Worm (Caenorhabditis elegans) whole organism, L1 larva: Measurements from ENCODE around the gene elpc-4.

Experiments
- C04F5.9 ChIP-seq: sonication (generic microtip); optimal IDR thresholded peaks from 2 replicates; lab custom pipeline; 2016; ENCODE audit warnings: missing genetic modification characterization, missing compliant biosample characterization
- C16A3.4 ChIP-seq: fragments of 150-350 bp; optimal IDR thresholded peaks from 2 replicates; lab custom pipeline; 2014; ENCODE audit warnings: missing biosample characterization, missing genetic modification characterization
- C34B4.2 ChIP-seq: sonication (generic microtip); optimal IDR thresholded peaks from 2 replicates; lab custom pipeline; 2017; ENCODE audit warnings: mild to moderate bottlenecking, missing genetic modification characterization, missing compliant biosample characterization
- Y116A8C.19 ChIP-seq: sonication (generic microtip); optimal IDR thresholded peaks from 2 replicates; lab custom pipeline; 2016; ENCODE audit warnings: missing compliant biosample characterization, missing genetic modification characterization, borderline replicate concordance
- aha-1 ChIP-seq: fragments of 150-350 bp; optimal IDR thresholded peaks from 2 replicates; lab custom pipeline; 2014; ENCODE audit warnings: missing biosample characterization, missing genetic modification characterization
- ama-1 ChIP-seq: fragments of 150-350 bp; optimal IDR thresholded peaks from 2 replicates; lab custom pipeline; 2014
- blmp-1 ChIP-seq: fragments of 150-350 bp; optimal IDR thresholded peaks from 2 replicates; lab custom pipeline; 2014; ENCODE audit warnings: missing biosample characterization, missing genetic modification characterization
- ceh-82 ChIP-seq, 3 experiments: fragments of 150-350 bp in 1 of 3; sonication (generic microtip) in 2 of 3; optimal IDR thresholded peaks; 2 replicates each; lab custom pipeline; 2014 to 2017; ENCODE audit warnings: missing biosample characterization in 3 of 3, missing genetic modification characterization in 3 of 3
- ceh-90 ChIP-seq: sonication (generic microtip); optimal IDR thresholded peaks from 2 replicates; lab custom pipeline; 2016; ENCODE audit warnings: missing genetic modification characterization, missing compliant biosample characterization
- ces-1 ChIP-seq: fragments of 150-350 bp; optimal IDR thresholded peaks from 2 replicates; lab custom pipeline; 2014; ENCODE audit warnings: missing biosample characterization, missing genetic modification reagents, missing genetic modification characterization
- dpl-1 ChIP-seq, 3 experiments: fragments of 150-350 bp in 2 of 3; sonication (generic microtip) in 1 of 3; optimal IDR thresholded peaks; 2 replicates each; lab custom pipeline; 2014 to 2017; ENCODE audit warnings: missing biosample characterization in 3 of 3, missing genetic modification characterization in 3 of 3, missing genetic modification reagents in 3 of 3
- dsc-1 ChIP-seq: sonication (generic microtip); optimal IDR thresholded peaks from 2 replicates; lab custom pipeline; 2016; ENCODE audit warnings: mild to moderate bottlenecking, missing genetic modification characterization, missing compliant biosample characterization
- efl-1 ChIP-seq, 4 experiments: fragments of 150-350 bp; optimal IDR thresholded peaks in 3 of 4; peaks in 1 of 4; 1 replicate in 1 of 4; 2 replicates in 3 of 4; lab custom pipeline; 2014; ENCODE audit warnings: missing biosample characterization in 2 of 4, missing genetic modification characterization in 2 of 4, missing genetic modification reagents in 2 of 4
- efl-3 ChIP-seq: fragments of 200-800 bp; sonication (Bioruptor generic); optimal IDR thresholded peaks from 2 replicates; lab custom pipeline; 2018; ENCODE audit warnings: mild to moderate bottlenecking, missing genetic modification characterization, missing compliant biosample characterization
- egl-13 ChIP-seq: sonication (generic microtip); optimal IDR thresholded peaks from 2 replicates; lab custom pipeline; 2016; ENCODE audit warnings: missing genotype, missing genetic modification reagents, missing genetic modification characterization, missing compliant biosample characterization
- elt-3 ChIP-seq, 6 experiments: fragments of 150-350 bp in 1 of 6; sonication (generic microtip); optimal IDR thresholded peaks; 2 replicates each; lab custom pipeline; 2017 to 2018; ENCODE audit warnings: missing biosample characterization in 6 of 6, missing genetic modification characterization in 6 of 6, inconsistent platforms in 1 of 6
- ets-5 ChIP-seq: fragments of 200-800 bp; sonication (Bioruptor generic); IDR thresholded peaks from 2 replicates; pipeline ENCODE4 v1.3.6; 2022; ENCODE audit warnings: missing genetic modification characterization, missing compliant biosample characterization
- fkh-8 ChIP-seq: sonication (generic microtip); optimal IDR thresholded peaks from 2 replicates; lab custom pipeline; 2016; ENCODE audit warnings: mild to moderate bottlenecking, missing genetic modification characterization, missing compliant biosample characterization
- grh-1 ChIP-seq: fragments of 200-800 bp; sonication (Bioruptor generic); IDR thresholded peaks from 2 replicates; pipeline ENCODE4 v1.3.6; 2022; ENCODE audit warnings: missing genetic modification reagents, missing genetic modification characterization, missing compliant biosample characterization
- hlh-4 ChIP-seq: sonication (generic microtip); optimal IDR thresholded peaks from 2 replicates; lab custom pipeline; 2016; ENCODE audit warnings: mild to moderate bottlenecking, missing genetic modification characterization, missing compliant biosample characterization
- irx-1 ChIP-seq: sonication (generic microtip); optimal IDR thresholded peaks from 2 replicates; lab custom pipeline; 2016; ENCODE audit warnings: missing genetic modification characterization, missing compliant biosample characterization
- isw-1 ChIP-seq: fragments of 200-800 bp; sonication (Bioruptor generic); IDR thresholded peaks from 2 replicates; pipeline ENCODE4 v1.3.6; 2022; ENCODE audit warnings: missing genetic modification characterization, missing compliant biosample characterization
- lin-13 ChIP-seq: fragments of 150-350 bp; optimal IDR thresholded peaks from 2 replicates; lab custom pipeline; 2014; ENCODE audit warnings: missing biosample characterization, missing genetic modification reagents, missing genetic modification characterization
- lin-14 ChIP-seq: fragments of 200-800 bp; sonication (Bioruptor generic); optimal IDR thresholded peaks from 2 replicates; lab custom pipeline; 2018; ENCODE audit warnings: mild to moderate bottlenecking, missing genetic modification characterization, moderate library complexity, missing compliant biosample characterization
- lin-35 ChIP-seq, 2 experiments: fragments of 150-350 bp; optimal IDR thresholded peaks; 2 replicates each; lab custom pipeline; 2014; ENCODE audit warnings: missing biosample characterization in 2 of 2, missing genetic modification characterization in 2 of 2, missing genetic modification reagents in 2 of 2
- lir-3 ChIP-seq: sonication (generic microtip); optimal IDR thresholded peaks from 2 replicates; lab custom pipeline; 2016; ENCODE audit warnings: mild to moderate bottlenecking, missing genetic modification characterization, moderate library complexity, missing compliant biosample characterization; ENCODE audit not compliant: poor library complexity
- lsy-2 ChIP-seq, 2 experiments: fragments of 150-350 bp; optimal IDR thresholded peaks; 2 replicates each; lab custom pipeline; 2014; ENCODE audit warnings: missing biosample characterization in 2 of 2, missing genetic modification characterization in 2 of 2
- mab-9 ChIP-seq: fragments of 200-800 bp; sonication (Bioruptor generic); IDR thresholded peaks from 2 replicates; pipeline ENCODE4 v1.3.6; 2022; ENCODE audit warnings: missing genetic modification reagents, missing genetic modification characterization, missing compliant biosample characterization
- mep-1 ChIP-seq: fragments of 150-350 bp; optimal IDR thresholded peaks from 2 replicates; lab custom pipeline; 2014; ENCODE audit warnings: missing biosample characterization, missing genetic modification characterization
- nhr-12 ChIP-seq: sonication (generic microtip); optimal IDR thresholded peaks from 2 replicates; lab custom pipeline; 2017; ENCODE audit warnings: missing biosample characterization, missing genetic modification characterization
- nhr-19 ChIP-seq: fragments of 200-800 bp; sonication (Bioruptor generic); conservative IDR thresholded peaks from 2 replicates; pipeline ENCODE4 v1.3.6; 2022; ENCODE audit warnings: missing genetic modification characterization, missing compliant biosample characterization
- nhr-20 ChIP-seq: sonication (generic microtip); optimal IDR thresholded peaks from 2 replicates; lab custom pipeline; 2016; ENCODE audit warnings: mild to moderate bottlenecking, missing genetic modification characterization, missing compliant biosample characterization
- nhr-47 ChIP-seq: sonication (generic microtip); optimal IDR thresholded peaks from 2 replicates; lab custom pipeline; 2016; ENCODE audit warnings: mild to moderate bottlenecking, missing genetic modification characterization, moderate library complexity, missing compliant biosample characterization
- nhr-71 ChIP-seq: sonication (generic microtip); optimal IDR thresholded peaks from 2 replicates; lab custom pipeline; 2016; ENCODE audit warnings: mild to moderate bottlenecking, missing genetic modification characterization, moderate library complexity, missing compliant biosample characterization
- nhr-90 ChIP-seq: sonication (generic microtip); optimal IDR thresholded peaks from 2 replicates; lab custom pipeline; 2016; ENCODE audit warnings: mild to moderate bottlenecking, missing genetic modification characterization, missing compliant biosample characterization; ENCODE audit not compliant: poor library complexity
- rnt-1 ChIP-seq: sonication (generic microtip); optimal IDR thresholded peaks from 2 replicates; lab custom pipeline; 2016; ENCODE audit warnings: mild to moderate bottlenecking, missing genetic modification characterization, moderate library complexity, missing compliant biosample characterization
- skn-1 ChIP-seq: fragments of 150-350 bp; optimal IDR thresholded peaks from 2 replicates; lab custom pipeline; 2014; ENCODE audit warnings: missing biosample characterization, missing genetic modification characterization
- snu-23 ChIP-seq: sonication (generic microtip); optimal IDR thresholded peaks from 2 replicates; lab custom pipeline; 2016; ENCODE audit warnings: missing genetic modification characterization, missing compliant biosample characterization
- sptf-1 ChIP-seq: fragments of 150-350 bp; optimal IDR thresholded peaks from 2 replicates; lab custom pipeline; 2014; ENCODE audit warnings: missing biosample characterization, missing genetic modification characterization
- swsn-7 ChIP-seq: sonication (generic microtip); optimal IDR thresholded peaks from 2 replicates; lab custom pipeline; 2016; ENCODE audit warnings: missing genetic modification characterization, missing compliant biosample characterization
- tbx-2 ChIP-seq: sonication (generic microtip); optimal IDR thresholded peaks from 2 replicates; lab custom pipeline; 2016; ENCODE audit warnings: missing genetic modification characterization, missing compliant biosample characterization
- tlp-1 ChIP-seq: fragments of 150-350 bp; optimal IDR thresholded peaks from 2 replicates; lab custom pipeline; 2014; ENCODE audit warnings: missing biosample characterization, missing genetic modification characterization
- unc-98 ChIP-seq: fragments of 200-800 bp; sonication (Bioruptor generic); IDR thresholded peaks from 2 replicates; pipeline ENCODE4 v1.3.6; 2022; ENCODE audit warnings: missing genetic modification characterization, missing compliant biosample characterization
- vab-15 ChIP-seq: sonication (generic microtip); optimal IDR thresholded peaks from 2 replicates; lab custom pipeline; 2017; ENCODE audit warnings: missing genotype, mild to moderate bottlenecking, missing genetic modification characterization, missing compliant biosample characterization
- xbp-1 ChIP-seq: sonication (generic microtip); optimal IDR thresholded peaks from 2 replicates; lab custom pipeline; 2016; ENCODE audit warnings: missing genetic modification characterization, missing compliant biosample characterization
- zag-1 ChIP-seq: fragments of 150-350 bp; optimal IDR thresholded peaks from 2 replicates; lab custom pipeline; 2014; ENCODE audit warnings: missing biosample characterization, missing genetic modification characterization
- ztf-4 ChIP-seq: fragments of 150-350 bp; optimal IDR thresholded peaks from 2 replicates; lab custom pipeline; 2014; ENCODE audit warnings: missing biosample characterization, missing genetic modification characterization

elpc-4 gene

ce11 chrIV:8015726-8016312, 975 bp upstream of the elpc-4 start, which contains the start of gene C26B2.7 (continued):
- peak; percentile 22 for TF ChIP-seq irx-1 (tag; lab: Kevin White, UChicago)

- TF ChIP-seq lin-13 (no peak), dsc-1 (tag; lab: Kevin White, UChicago) (no peak), zag-1 (no peak), ets-5 (no peak), dpl-1 (GFP tag; optimal IDR thresholded peaks at IDR 0.05; lab: Kevin White, UChicago) (peak in 1 of 3 experiments; percentile 39), ztf-4 (tag; lab: Kevin White, UChicago) (no peak), lin-14 (peak; percentile 52), vab-15 (tag; lab: Kevin White, UChicago) (no peak), tlp-1 (no peak), irx-1 (tag; lab: Kevin White, UChicago) (peak; percentile 24), lir-3 (tag; lab: Kevin White, UChicago) (peak; percentile 71), nhr-12 (tag; lab: Kevin White, UChicago) (no peak), efl-1 (optimal IDR thresholded peaks at IDR 0.05; lab: Kevin White, UChicago) (peak; percentile 8 to 36), efl-1 (GFP tag; optimal IDR thresholded peaks at IDR 0.05 in 1 of 2; lab: Kevin White, UChicago) (peak in 1 of 2 experiments; percentile 36), hlh-4 (tag; lab: Kevin White, UChicago) (no peak), isw-1 (GFP tag; lab: Robert Waterston, UW) (no peak; the same call in 1 of the 2 replicates), aha-1 (tag; lab: Kevin White, UChicago) (no peak), lin-35 (GFP tag; optimal IDR thresholded peaks at IDR 0.05; lab: Kevin White, UChicago) (peak in 1 of 2 experiments; percentile 27), unc-98 (GFP tag; lab: Robert Waterston, UW) (no peak), nhr-71 (tag; lab: Kevin White, UChicago) (peak; percentile 33), blmp-1 (tag; lab: Kevin White, UChicago) (peak; percentile 3), grh-1 (GFP tag; lab: Robert Waterston, UW) (no peak), Y116A8C.19 (tag; lab: Kevin White, UChicago) (no peak), swsn-7 (tag; lab: Kevin White, UChicago) (peak; percentile 14), nhr-19 (GFP tag; lab: Robert Waterston, UW) (no peak), nhr-90 (tag; lab: Kevin White, UChicago) (peak; percentile 21), elt-3 (tag; optimal IDR thresholded peaks at IDR 0.05; lab: Kevin White, UChicago) (no peak), C34B4.2 (tag; lab: Kevin White, UChicago) (no peak), ceh-82 (tag; optimal IDR thresholded peaks at IDR 0.05; lab: Kevin White, UChicago) (peak in 1 of 3 experiments; percentile 39), tbx-2 (tag; lab: Kevin White, UChicago) (peak; percentile 0), snu-23 (GFP tag; lab: Kevin White, UChicago) (peak; percentile 20), C04F5.9 (tag; lab: Kevin White, UChicago) (no peak), mep-1 (tag; lab: Kevin White, UChicago) (peak; percentile 71), lsy-2 (tag; optimal IDR thresholded peaks at IDR 0.05; lab: Kevin White, UChicago) (peak in 1 of 2 experiments; percentile 55), xbp-1 (no peak), fkh-8 (tag; lab: Kevin White, UChicago) (no peak), rnt-1 (tag; lab: Kevin White, UChicago) (peak; percentile 73), egl-13 (tag; lab: Kevin White, UChicago) (peak; percentile 3), sptf-1 (tag; lab: Kevin White, UChicago) (no peak), C16A3.4 (tag; lab: Kevin White, UChicago) (no peak), ces-1 (no peak), nhr-47 (peak; percentile 24), ceh-90 (tag; lab: Kevin White, UChicago) (peak; percentile 69), nhr-20 (tag; lab: Kevin White, UChicago) (peak; percentile 7), efl-3 (no peak), skn-1 (tag; lab: Kevin White, UChicago) (peak; percentile 29), mab-9 (GFP tag; lab: Robert Waterston, UW) (no peak), ama-1 (lab: Kevin White, UChicago) (no peak)
Observed at ce11 chrIV:8019772-8020496, 3.1 kb downstream of the elpc-4 start, which contains the start of gene dnc-4. TSS of gene dnc-4 (minus strand) at chrIV:8019808.
